Fruit fly (Drosophila melanogaster) whole organism, wandering third instar larva: ENCODE measurements around the gene Prp5.

Source experiments
- Myc ChIP-seq: fragments of >200 bp; optimal IDR thresholded peaks from 2 replicates; lab custom pipeline; 2017
- N ChIP-seq: fragments of >200 bp; optimal IDR thresholded peaks from 2 replicates; lab custom pipeline; 2018; ENCODE audit warnings: missing biosample characterization, missing external identifiers, missing genetic modification characterization
- Rel ChIP-seq, 2 experiments: fragments of 200-800 bp; sonication (Bioruptor generic) in 1 of 2; optimal IDR thresholded peaks; 2 replicates in 1 of 2; 3 replicates in 1 of 2; lab custom pipeline; 2016 to 2019; ENCODE audit warnings: mild to moderate bottlenecking in 2 of 2, missing biosample characterization in 2 of 2, missing genetic modification characterization in 2 of 2, moderate library complexity in 1 of 2
- br ChIP-seq: fragments of 200-800 bp; sonication (Bioruptor generic); optimal IDR thresholded peaks from 2 replicates; lab custom pipeline; 2016; ENCODE audit warnings: missing biosample characterization, missing genetic modification characterization
- brk ChIP-seq: fragments of 200-800 bp; sonication (Bioruptor generic); optimal IDR thresholded peaks from 2 replicates; lab custom pipeline; 2016; ENCODE audit warnings: missing biosample characterization, mild to moderate bottlenecking, missing genetic modification characterization
- ey ChIP-seq: fragments of 200-800 bp; sonication (Bioruptor generic); optimal IDR thresholded peaks from 2 replicates; lab custom pipeline; 2016; ENCODE audit warnings: missing biosample characterization, missing genetic modification characterization
- jim ChIP-seq: fragments of 175-275, 200-325 bp; sonication (Bioruptor generic); optimal IDR thresholded peaks from 2 replicates; lab custom pipeline; 2016; ENCODE audit warnings: missing biosample characterization, mild to moderate bottlenecking, missing genetic modification characterization
- pan ChIP-seq: fragments of >200 bp; optimal IDR thresholded peaks from 2 replicates; lab custom pipeline; 2017
- rgr ChIP-seq: fragments of 200-800 bp; sonication (Bioruptor generic); optimal IDR thresholded peaks from 3 replicates; lab custom pipeline; 2016; ENCODE audit warnings: missing biosample characterization, mild to moderate bottlenecking, missing genetic modification characterization
- sv ChIP-seq: fragments of 200-800 bp; sonication (Bioruptor generic); optimal IDR thresholded peaks from 3 replicates; lab custom pipeline; 2016; ENCODE audit warnings: missing biosample characterization, missing genetic modification characterization
- tai ChIP-seq: sonication (Bioruptor generic); optimal IDR thresholded peaks from 2 replicates; lab custom pipeline; 2016; ENCODE audit warnings: missing biosample characterization, missing genetic modification characterization
- usp ChIP-seq: fragments of >200 bp; optimal IDR thresholded peaks from 2 replicates; lab custom pipeline; 2017; ENCODE audit warnings: missing biosample characterization, missing genetic modification characterization

DNA sequence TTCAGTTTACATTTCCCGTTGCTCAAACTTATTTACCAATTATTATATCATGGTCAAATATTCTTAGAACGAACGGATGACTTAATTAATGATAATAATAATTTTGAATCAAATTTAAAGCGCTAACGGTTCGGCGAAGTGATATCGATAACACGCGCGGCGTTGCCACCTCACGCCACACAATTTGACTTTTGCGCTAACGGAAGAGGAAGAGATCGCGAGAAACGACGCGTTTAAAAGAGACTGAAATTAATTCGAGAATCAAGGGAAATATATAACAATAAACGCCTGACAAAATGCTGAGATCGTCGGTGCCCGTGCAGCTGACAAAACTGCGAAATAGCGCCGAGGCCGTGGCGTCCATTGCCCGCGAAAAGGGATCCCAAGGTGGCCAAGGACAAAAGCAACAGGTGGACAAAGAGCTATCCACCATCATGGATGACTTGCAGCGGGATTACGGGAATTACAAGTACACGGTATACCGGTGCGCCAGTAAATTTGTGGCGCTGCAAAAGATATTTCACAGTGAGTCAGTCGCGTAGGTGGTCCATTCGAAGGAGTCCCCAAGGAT, 16.7 kb upstream of the Prp5 start, which contains the start of gene dah:
- no peak for TF ChIP-seq ey (GFP tag; lab: Kevin White, UChicago)
- no peak for TF ChIP-seq br (GFP tag; lab: Kevin White, UChicago)
- TF ChIP-seq jim (GFP tag; lab: Kevin White, UChicago), result no peak
- TF ChIP-seq brk, result no peak
- TF ChIP-seq pan, result no peak
- TF ChIP-seq tai, result no peak
- TF ChIP-seq N (GFP tag; lab: Kevin White, UChicago), result no peak
- TF ChIP-seq usp, result no peak
- no peak for TF ChIP-seq Rel (GFP tag; optimal IDR thresholded peaks at IDR 0.05; lab: Kevin White, UChicago)
- TF ChIP-seq Rel (tag; optimal IDR thresholded peaks at IDR 0.05; lab: Kevin White, UChicago), result no peak
- no peak for TF ChIP-seq Myc (lab: Kevin White, UChicago)
- TF ChIP-seq rgr (GFP tag; lab: Kevin White, UChicago), result no peak
- TF ChIP-seq sv, result no peak
